Fruit fly (Drosophila melanogaster) whole organism, embryonic: ENCODE data around the gene blot.

Experiments used
- Aef1 ChIP-seq: fragments of 200-800 bp; sonication (Bioruptor generic); IDR thresholded peaks from 3 replicates; pipeline ENCODE4 v1.3.6; 2022; ENCODE audit warnings: missing biosample characterization, missing genetic modification characterization
- B-H2 ChIP-seq: fragments of 200-800 bp; sonication (Bioruptor generic); optimal IDR thresholded peaks from 2 replicates; lab custom pipeline; 2018; ENCODE audit warnings: missing biosample characterization, mild to moderate bottlenecking, missing genetic modification characterization
- Bteb2 ChIP-seq: fragments of 200-800 bp; sonication (Bioruptor generic); optimal IDR thresholded peaks from 2 replicates; lab custom pipeline; 2016; ENCODE audit warnings: missing biosample characterization, missing genetic modification characterization
- CG10147 ChIP-seq: fragments of 200-800 bp; sonication (Bioruptor generic); optimal IDR thresholded peaks from 2 replicates; lab custom pipeline; 2019; ENCODE audit warnings: missing biosample characterization, mild to moderate bottlenecking, missing genetic modification characterization, moderate library complexity
- CG10321 ChIP-seq: fragments of 200-800 bp; sonication (Bioruptor generic); IDR thresholded peaks from 2 replicates; pipeline ENCODE4 v1.3.6; 2022; ENCODE audit warnings: missing biosample characterization, missing genetic modification characterization
- CG12659 ChIP-seq: fragments of 200-800 bp; sonication (Bioruptor generic); optimal IDR thresholded peaks from 3 replicates; lab custom pipeline; 2017; ENCODE audit warnings: mild to moderate bottlenecking, missing biosample characterization, missing genetic modification reagents, missing genetic modification characterization
- CG12769 ChIP-seq: fragments of 200-800 bp; sonication (Bioruptor generic); optimal IDR thresholded peaks from 2 replicates; lab custom pipeline; 2019; ENCODE audit warnings: missing biosample characterization, mild to moderate bottlenecking, missing genetic modification characterization, moderate library complexity
- CG1647 ChIP-seq: fragments of 200-800 bp; sonication (Bioruptor generic); optimal IDR thresholded peaks from 3 replicates; lab custom pipeline; 2016; ENCODE audit warnings: missing biosample characterization, missing genetic modification characterization
- CG17186 ChIP-seq: fragments of 200-800 bp; sonication (Bioruptor generic); optimal IDR thresholded peaks from 3 replicates; lab custom pipeline; 2017; ENCODE audit warnings: missing biosample characterization, missing genetic modification reagents, missing genetic modification characterization
- CG1832 ChIP-seq: fragments of 200-800 bp; sonication (Bioruptor generic); optimal IDR thresholded peaks from 2 replicates; lab custom pipeline; 2017; ENCODE audit warnings: missing biosample characterization, mild to moderate bottlenecking, missing genetic modification characterization, inconsistent platforms
- CG2678 ChIP-seq: fragments of 200-800 bp; sonication (Bioruptor generic); optimal IDR thresholded peaks from 3 replicates; lab custom pipeline; 2019; ENCODE audit warnings: missing biosample characterization, mild to moderate bottlenecking, missing genetic modification characterization, moderate library complexity
- CG30020 ChIP-seq: fragments of 200-800 bp; optimal IDR thresholded peaks from 2 replicates; lab custom pipeline; 2019; ENCODE audit warnings: missing biosample characterization, mild to moderate bottlenecking, missing genetic modification characterization, moderate library complexity
- CG31441 ChIP-seq: fragments of 200-800 bp; sonication (Bioruptor generic); IDR thresholded peaks from 2 replicates; pipeline ENCODE4 v1.3.6; 2022; ENCODE audit warnings: missing biosample characterization, missing genetic modification characterization
- CG34422 ChIP-seq: fragments of 200-800 bp; sonication (Bioruptor generic); IDR thresholded peaks from 3 replicates; pipeline ENCODE4 v1.3.6; 2022; ENCODE audit warnings: missing biosample characterization, missing genetic modification characterization
- CG4617 ChIP-seq: fragments of 200-800 bp; sonication (Bioruptor generic); optimal IDR thresholded peaks from 3 replicates; lab custom pipeline; 2016; ENCODE audit warnings: missing biosample characterization, missing genetic modification characterization, borderline replicate concordance
- CG4707 ChIP-seq: fragments of 200-800 bp; sonication (Bioruptor generic); optimal IDR thresholded peaks from 2 replicates; lab custom pipeline; 2018; ENCODE audit warnings: missing biosample characterization, mild to moderate bottlenecking, missing genetic modification characterization, moderate library complexity
- CG5180 ChIP-seq: fragments of 200-800 bp; sonication (Bioruptor generic); optimal IDR thresholded peaks from 3 replicates; lab custom pipeline; 2017; ENCODE audit warnings: missing biosample characterization, missing genetic modification characterization, mild to moderate bottlenecking, moderate library complexity, missing genetic modification reagents
- CG6254 ChIP-seq: fragments of 200-800 bp; sonication (Bioruptor generic); optimal IDR thresholded peaks from 3 replicates; lab custom pipeline; 2017; ENCODE audit warnings: mild to moderate bottlenecking, missing biosample characterization, missing genetic modification reagents, missing genetic modification characterization
- CG8290 ChIP-seq, 3 experiments: fragments of 200-800 bp; sonication (Bioruptor generic); optimal IDR thresholded peaks; 2 replicates each; lab custom pipeline; 2016 to 2019; ENCODE audit warnings: missing biosample characterization in 3 of 3, missing genetic modification characterization in 3 of 3, mild to moderate bottlenecking in 2 of 3, moderate library complexity in 1 of 3
- CG8924 ChIP-seq: fragments of 200-800 bp; optimal IDR thresholded peaks from 3 replicates; lab custom pipeline; 2019; ENCODE audit warnings: missing biosample characterization, mild to moderate bottlenecking, missing genetic modification characterization, moderate library complexity
- CG8944 ChIP-seq: fragments of 200-800 bp; sonication (Bioruptor generic); optimal IDR thresholded peaks from 3 replicates; lab custom pipeline; 2016; ENCODE audit warnings: missing biosample characterization, missing genetic modification characterization
- CG9876 ChIP-seq: fragments of 200-800 bp; sonication (Bioruptor generic); optimal IDR thresholded peaks from 2 replicates; lab custom pipeline; 2016; ENCODE audit warnings: missing biosample characterization, missing genetic modification characterization
- D19B ChIP-seq: fragments of 200-800 bp; sonication (Bioruptor generic); optimal IDR thresholded peaks from 2 replicates; lab custom pipeline; 2017; ENCODE audit warnings: missing biosample characterization, mild to moderate bottlenecking, missing genetic modification characterization
- Dad ChIP-seq: fragments of 200-800 bp; sonication (Bioruptor generic); optimal IDR thresholded peaks from 3 replicates; lab custom pipeline; 2016; ENCODE audit warnings: missing biosample characterization, missing genetic modification characterization
- Deaf1 ChIP-seq: fragments of 200-800 bp; optimal IDR thresholded peaks from 3 replicates; lab custom pipeline; 2019; ENCODE audit warnings: missing biosample characterization, mild to moderate bottlenecking, missing genetic modification characterization, moderate library complexity
- Doc2 ChIP-seq: fragments of 200-800 bp; sonication (Bioruptor generic); IDR thresholded peaks from 2 replicates; pipeline ENCODE4 v1.3.6; 2022; ENCODE audit warnings: missing biosample characterization, missing genetic modification characterization
- Drgx ChIP-seq: fragments of 200-800 bp; sonication (Bioruptor generic); IDR thresholded peaks from 2 replicates; pipeline ENCODE4 v1.3.6; 2022; ENCODE audit warnings: missing biosample characterization, missing genetic modification characterization
- Hey ChIP-seq: fragments of 200-800 bp; sonication (Bioruptor generic); optimal IDR thresholded peaks from 3 replicates; lab custom pipeline; 2018; ENCODE audit warnings: missing biosample characterization, mild to moderate bottlenecking, missing genetic modification characterization
- Hr78 ChIP-seq, 2 experiments: fragments of 200-800 bp in 1 of 2; fragments of >200 bp in 1 of 2; sonication (Bioruptor generic) in 1 of 2; optimal IDR thresholded peaks; 2 replicates each; lab custom pipeline; 2017 to 2019; ENCODE audit warnings: missing biosample characterization in 2 of 2, missing genetic modification characterization in 2 of 2, mild to moderate bottlenecking in 1 of 2, moderate library complexity in 1 of 2
- NC2α ChIP-seq: fragments of 200-800 bp; sonication (Bioruptor generic); optimal IDR thresholded peaks from 2 replicates; lab custom pipeline; 2016; ENCODE audit warnings: missing biosample characterization, missing genetic modification characterization
- Nf-YC ChIP-seq: fragments of 200-800 bp; optimal IDR thresholded peaks from 3 replicates; lab custom pipeline; 2019; ENCODE audit warnings: missing biosample characterization, mild to moderate bottlenecking, missing genetic modification characterization, moderate library complexity
- Ptx1 ChIP-seq: fragments of 200-800 bp; sonication (Bioruptor generic); IDR thresholded peaks from 2 replicates; pipeline ENCODE4 v1.3.6; 2022; ENCODE audit warnings: missing biosample characterization, missing genetic modification characterization
- Sin3A ChIP-seq: fragments of >200 bp; optimal IDR thresholded peaks from 2 replicates; lab custom pipeline; 2018
- Taf1 ChIP-seq: fragments of 200-800 bp; sonication (Bioruptor generic); IDR thresholded peaks from 2 replicates; pipeline ENCODE4 v1.3.6; 2022; ENCODE audit warnings: missing biosample characterization, missing genetic modification characterization
- Vsx1 ChIP-seq: fragments of 200-800 bp; sonication (Bioruptor generic); optimal IDR thresholded peaks from 2 replicates; lab custom pipeline; 2017; ENCODE audit warnings: missing biosample characterization, mild to moderate bottlenecking, missing genetic modification characterization, missing genetic modification reagents
- ci ChIP-seq: fragments of 200-800 bp; sonication (Bioruptor generic); IDR thresholded peaks from 3 replicates; pipeline ENCODE4 v1.3.6; 2022; ENCODE audit warnings: missing biosample characterization, missing genetic modification characterization
- emc ChIP-seq: fragments of 200-800 bp; sonication (Bioruptor generic); optimal IDR thresholded peaks from 2 replicates; lab custom pipeline; 2016; ENCODE audit warnings: missing biosample characterization, missing genetic modification characterization
- ftz-f1 ChIP-seq: fragments of 200-800 bp; sonication (Bioruptor generic); optimal IDR thresholded peaks from 2 replicates; lab custom pipeline; 2016; ENCODE audit warnings: missing biosample characterization, missing genetic modification characterization
- gce ChIP-seq: fragments of 200-800 bp; sonication (Bioruptor generic); IDR thresholded peaks from 3 replicates; pipeline ENCODE4 v1.3.6; 2022; ENCODE audit warnings: missing biosample characterization, missing genetic modification characterization
- grn ChIP-seq: fragments of 200-800 bp; sonication (Bioruptor generic); optimal IDR thresholded peaks from 3 replicates; lab custom pipeline; 2017; ENCODE audit warnings: missing biosample characterization, missing genetic modification characterization
- oc ChIP-seq: fragments of 200-800 bp; sonication (Bioruptor generic); optimal IDR thresholded peaks from 2 replicates; lab custom pipeline; 2018; ENCODE audit warnings: missing biosample characterization, mild to moderate bottlenecking, missing genetic modification characterization, moderate library complexity
- pzg ChIP-seq: fragments of 200-800 bp; sonication (Bioruptor generic); optimal IDR thresholded peaks from 3 replicates; lab custom pipeline; 2018; ENCODE audit warnings: missing biosample characterization, mild to moderate bottlenecking, missing genetic modification characterization, moderate library complexity
- sens-2 ChIP-seq: fragments of 200-800 bp; sonication (Bioruptor generic); IDR thresholded peaks from 2 replicates; pipeline ENCODE4 v1.3.6; 2022; ENCODE audit warnings: missing biosample characterization, missing genetic modification characterization
- slbo ChIP-seq: fragments of 200-800 bp; sonication (Bioruptor generic); IDR thresholded peaks from 2 replicates; pipeline ENCODE4 v1.3.6; 2022; ENCODE audit warnings: missing biosample characterization, missing genetic modification characterization
- slou ChIP-seq: fragments of 200-800 bp; sonication (Bioruptor generic); optimal IDR thresholded peaks from 3 replicates; lab custom pipeline; 2016; ENCODE audit warnings: missing biosample characterization, missing genetic modification characterization
- ssp ChIP-seq: fragments of 200-800 bp; sonication (Bioruptor generic); IDR thresholded peaks from 2 replicates; pipeline ENCODE4 v1.3.6; 2022; ENCODE audit warnings: missing biosample characterization, missing genetic modification characterization
- trh ChIP-seq: fragments of 200-800 bp; sonication (Bioruptor generic); optimal IDR thresholded peaks from 2 replicates; lab custom pipeline; 2016; ENCODE audit warnings: missing biosample characterization, missing genetic modification characterization
- unc-4 ChIP-seq: fragments of 200-800 bp; sonication (Bioruptor generic); IDR thresholded peaks from 2 replicates; pipeline ENCODE4 v1.3.6; 2022; ENCODE audit warnings: missing biosample characterization, missing genetic modification characterization; ENCODE audit not compliant: partially characterized antibody
- vfl ChIP-seq: fragments of 200-800 bp; sonication (Bioruptor generic); optimal IDR thresholded peaks from 2 replicates; lab custom pipeline; 2016; ENCODE audit warnings: missing biosample characterization, missing genetic modification characterization
- zen ChIP-seq: fragments of 200-800 bp; sonication (Bioruptor generic); optimal IDR thresholded peaks from 3 replicates; lab custom pipeline; 2018; ENCODE audit warnings: missing biosample characterization, mild to moderate bottlenecking, missing genetic modification characterization, moderate library complexity

Gene blot

DNA sequence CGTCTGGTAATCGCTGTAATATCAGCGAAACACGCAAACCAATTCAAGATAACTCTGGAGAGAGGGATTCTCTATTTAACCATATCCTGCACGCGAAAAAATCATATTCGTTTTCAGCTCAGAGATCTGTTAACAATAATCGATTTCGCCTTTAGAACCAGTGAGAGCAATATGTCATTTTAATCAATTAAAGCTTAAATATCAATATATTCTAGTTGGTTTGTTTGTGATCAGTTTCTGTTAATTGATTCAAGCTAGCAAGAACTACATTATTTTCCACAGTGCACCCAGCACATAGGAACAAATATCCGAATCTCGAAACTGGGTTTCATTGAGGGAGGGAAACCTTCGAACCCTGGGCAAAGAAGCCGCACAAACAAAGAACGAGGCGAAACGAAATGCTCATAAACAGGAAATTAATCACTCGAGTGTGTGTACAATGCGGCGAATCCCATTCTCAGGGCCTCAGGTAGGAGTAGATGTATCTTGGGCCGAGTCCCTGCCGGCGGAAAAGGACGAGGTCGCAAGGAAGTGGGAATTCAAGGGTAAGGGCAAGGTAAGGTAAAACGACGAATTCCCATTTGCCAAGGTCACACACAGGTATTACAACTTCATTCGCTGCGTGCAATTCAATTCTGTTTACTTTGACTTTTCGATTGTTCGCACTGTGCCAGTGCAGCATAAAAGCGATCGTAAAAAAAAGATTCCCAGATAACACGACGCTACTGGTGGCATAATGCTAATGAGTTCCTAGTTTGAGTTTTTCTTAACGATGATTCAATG, 5.2 kb downstream of the blot start (continued):
- TF ChIP-seq B-H2 (GFP tag; lab: Kevin White, UChicago) (no peak), CG10147 (GFP tag; lab: Kevin White, UChicago) (peak; percentile 2), slbo (no peak; the same call in 1 of the 2 replicates), Taf1 (no peak), zen (tag; lab: Kevin White, UChicago) (peak; percentile 96), ci (GFP tag; lab: Robert Waterston, UW) (no peak), CG17186 (no peak), Hey (tag; lab: Kevin White, UChicago) (no peak), CG9876 (no peak), CG5180 (no peak), Aef1 (GFP tag; lab: Robert Waterston, UW) (no peak), sens-2 (GFP tag; lab: Robert Waterston, UW) (0 out of 2 replicates have a peak, but pooled peaks have one; percentile 17), CG31441 (GFP tag; lab: Robert Waterston, UW) (peak; percentile 55), CG1832 (GFP tag; lab: Kevin White, UChicago) (no peak), CG34422 (GFP tag; lab: Robert Waterston, UW) (no peak), unc-4 (GFP tag; lab: Robert Waterston, UW) (no peak), oc (no peak), Bteb2 (no peak), Hr78 (GFP tag; optimal IDR thresholded peaks at IDR 0.05; lab: Kevin White, UChicago) (no peak), CG2678 (tag; lab: Kevin White, UChicago) (peak; percentile 34), Doc2 (GFP tag; lab: Robert Waterston, UW) (no peak), slou (no peak), trh (GFP tag; lab: Kevin White, UChicago) (no peak), Drgx (GFP tag; lab: Robert Waterston, UW) (no peak), CG12659 (no peak), ftz-f1 (no peak), gce (GFP tag; lab: Robert Waterston, UW) (no peak), CG8924 (peak; percentile 78), vfl (peak; percentile 56), CG4707 (GFP tag; lab: Kevin White, UChicago) (no peak), CG30020 (tag; lab: Kevin White, UChicago) (no peak), NC2α (no peak), grn (GFP tag; lab: Kevin White, UChicago) (no peak), D19B (no peak), Dad (GFP tag; lab: Kevin White, UChicago) (no peak), Vsx1 (GFP tag; lab: Kevin White, UChicago) (no peak), CG8290 (GFP tag; optimal IDR thresholded peaks at IDR 0.05; lab: Kevin White, UChicago) (peak; percentile 46), CG8290 (tag; optimal IDR thresholded peaks at IDR 0.05; lab: Kevin White, UChicago) (no peak), CG6254 (GFP tag; lab: Kevin White, UChicago) (peak; percentile 35), Sin3A (lab: Kevin White, UChicago) (no peak), CG12769 (tag; lab: Kevin White, UChicago) (peak; percentile 49), Nf-YC (tag; lab: Kevin White, UChicago) (no peak), ssp (GFP tag; lab: Robert Waterston, UW) (no peak), CG4617 (GFP tag; lab: Kevin White, UChicago) (no peak), pzg (GFP tag; lab: Kevin White, UChicago) (no peak), CG10321 (GFP tag; lab: Robert Waterston, UW) (no peak), Ptx1 (GFP tag; lab: Robert Waterston, UW) (0 out of 2 replicates have a peak, but pooled peaks have one; percentile 27), CG8944 (peak; percentile 49), CG1647 (GFP tag; lab: Kevin White, UChicago) (no peak), Deaf1 (tag; lab: Kevin White, UChicago) (no peak), emc (no peak)
